Worm (Caenorhabditis elegans): ENCODE measurements around the gene polh-1.

DNA sequence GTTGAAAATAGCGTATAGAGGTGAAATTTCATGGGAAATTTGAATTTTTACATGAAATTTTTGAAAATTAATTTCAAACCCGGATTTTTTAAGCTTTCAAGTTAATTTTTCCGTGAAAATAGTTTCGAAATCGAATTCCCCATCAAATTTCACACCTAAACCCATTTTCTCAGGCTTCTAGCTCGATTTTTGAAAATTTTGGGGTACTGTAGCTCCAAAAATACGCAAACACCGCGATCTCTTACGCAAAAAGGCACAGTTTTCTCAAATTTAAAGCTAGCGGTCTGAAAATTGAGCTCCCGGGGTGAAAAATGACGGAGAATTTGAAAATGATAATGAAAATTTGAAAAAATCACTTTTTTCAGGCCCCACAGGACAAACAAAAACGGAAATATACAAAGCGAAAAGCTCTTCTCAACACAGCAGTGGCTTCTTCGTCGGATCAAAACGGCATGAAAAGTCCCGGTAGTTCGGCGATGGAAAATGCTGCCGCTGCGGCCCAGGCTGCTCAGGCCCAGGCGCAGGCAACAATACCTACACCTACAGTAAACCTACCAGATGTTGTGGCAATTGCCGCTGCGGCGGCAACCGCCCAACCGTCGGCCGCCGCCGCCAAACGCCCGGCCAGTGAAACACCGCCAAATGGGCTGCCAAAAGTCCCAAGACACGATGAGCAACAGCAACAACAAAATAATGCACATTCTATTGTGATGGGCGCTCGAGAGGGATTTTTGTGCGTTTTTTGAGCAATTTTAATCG is 21.1 kb downstream of the polh-1 start:
- no peak for TF ChIP-seq fkh-10 (GFP tag; optimal IDR thresholded peaks at IDR 0.05)
- TF ChIP-seq unc-62 (GFP tag; optimal IDR thresholded peaks at IDR 0.05 in 1 of 2), result no peak
- no peak for TF ChIP-seq unc-62 (tag; optimal IDR thresholded peaks at IDR 0.05)
- no peak for TF ChIP-seq zag-1 (tag; optimal IDR thresholded peaks at IDR 0.05)
- no peak for TF ChIP-seq tag-97 (GFP tag; IDR thresholded peaks at IDR 0.05)
- TF ChIP-seq egl-27 (tag; optimal IDR thresholded peaks at IDR 0.05), result no peak
- no peak for TF ChIP-seq nhr-11 (tag; optimal IDR thresholded peaks at IDR 0.05)
- no peak for TF ChIP-seq madf-9 (GFP tag; conservative IDR thresholded peaks at IDR 0.05)

All from whole organism, L4 larva.